Worm (Caenorhabditis elegans) whole organism, mixed stage, embryonic: Measurements from ENCODE around the gene nhr-97.

Source experiments
- M03D4.4 ChIP-seq: sonication (generic microtip); optimal IDR thresholded peaks from 2 replicates; lab custom pipeline; 2017; ENCODE audit warnings: mild to moderate bottlenecking, missing genetic modification characterization, missing compliant biosample characterization
- bed-3 ChIP-seq: fragments of 200-800 bp; sonication (Bioruptor generic); optimal IDR thresholded peaks from 3 replicates; lab custom pipeline; 2018; ENCODE audit warnings: mild to moderate bottlenecking, missing genetic modification characterization, moderate library complexity, missing compliant biosample characterization
- blmp-1 ChIP-seq: fragments of 150-350 bp; optimal IDR thresholded peaks from 2 replicates; lab custom pipeline; 2014; ENCODE audit warnings: missing biosample characterization, missing genetic modification characterization
- ceh-39 ChIP-seq: fragments of 150-350 bp; optimal IDR thresholded peaks from 2 replicates; lab custom pipeline; 2014; ENCODE audit warnings: missing biosample characterization, missing genetic modification characterization
- ceh-43 ChIP-seq: fragments of 200-800 bp; sonication (Bioruptor generic); optimal IDR thresholded peaks from 2 replicates; lab custom pipeline; 2018; ENCODE audit warnings: mild to moderate bottlenecking, missing genetic modification characterization, moderate library complexity, missing compliant biosample characterization
- ceh-83 ChIP-seq: fragments of 200-800 bp; sonication (Bioruptor generic); optimal IDR thresholded peaks from 2 replicates; lab custom pipeline; 2018; ENCODE audit warnings: mild to moderate bottlenecking, missing genetic modification characterization, missing compliant biosample characterization
- ces-1 ChIP-seq: fragments of 150-350 bp; optimal IDR thresholded peaks from 2 replicates; lab custom pipeline; 2014; ENCODE audit warnings: missing biosample characterization, missing genetic modification reagents, missing genetic modification characterization
- cnd-1 ChIP-seq: fragments of 200-800 bp; sonication (Bioruptor generic); optimal IDR thresholded peaks from 2 replicates; lab custom pipeline; 2018; ENCODE audit warnings: mild to moderate bottlenecking, missing genetic modification characterization, missing compliant biosample characterization
- drap-1 ChIP-seq: fragments of 200-800 bp; sonication (Bioruptor generic); optimal IDR thresholded peaks from 3 replicates; lab custom pipeline; 2018; ENCODE audit warnings: mild to moderate bottlenecking, missing genetic modification characterization, missing compliant biosample characterization
- elt-1 ChIP-seq: sonication (generic microtip); optimal IDR thresholded peaks from 2 replicates; lab custom pipeline; 2017; ENCODE audit warnings: missing genetic modification characterization, mild to moderate bottlenecking, missing compliant biosample characterization, antibody characterized with exemption, moderate library complexity, borderline replicate concordance; ENCODE audit not compliant: insufficient read depth
- elt-3 ChIP-seq: fragments of 150-350 bp; optimal IDR thresholded peaks from 2 replicates; lab custom pipeline; 2014; ENCODE audit warnings: missing biosample characterization, missing genetic modification characterization
- flh-1 ChIP-seq: fragments of 200-800 bp; sonication (Bioruptor generic); optimal IDR thresholded peaks from 2 replicates; lab custom pipeline; 2018; ENCODE audit warnings: mild to moderate bottlenecking, missing genetic modification characterization, moderate library complexity, missing compliant biosample characterization
- ham-2 ChIP-seq: fragments of 200-800 bp; sonication (Bioruptor generic); optimal IDR thresholded peaks from 2 replicates; lab custom pipeline; 2018; ENCODE audit warnings: mild to moderate bottlenecking, missing genetic modification characterization, missing compliant biosample characterization
- lin-32 ChIP-seq: fragments of 200-800 bp; sonication (Bioruptor generic); optimal IDR thresholded peaks from 2 replicates; lab custom pipeline; 2018; ENCODE audit warnings: mild to moderate bottlenecking, missing genetic modification characterization, missing compliant biosample characterization
- lsy-2 ChIP-seq: fragments of 150-350 bp; optimal IDR thresholded peaks from 2 replicates; lab custom pipeline; 2014; ENCODE audit warnings: missing biosample characterization, missing genetic modification characterization
- mab-5 ChIP-seq: fragments of 150-350 bp; optimal IDR thresholded peaks from 2 replicates; lab custom pipeline; 2014; ENCODE audit warnings: missing biosample characterization, missing genetic modification characterization
- mep-1 ChIP-seq: fragments of 150-350 bp; optimal IDR thresholded peaks from 2 replicates; lab custom pipeline; 2017; ENCODE audit warnings: missing biosample characterization, missing genetic modification reagents, missing genetic modification characterization, inconsistent platforms
- mls-2 ChIP-seq: sonication (generic microtip); optimal IDR thresholded peaks from 2 replicates; lab custom pipeline; 2016; ENCODE audit warnings: mild to moderate bottlenecking, missing genetic modification characterization, moderate library complexity, missing compliant biosample characterization
- nhr-12 ChIP-seq: fragments of 150-350 bp; optimal IDR thresholded peaks from 2 replicates; lab custom pipeline; 2014; ENCODE audit warnings: missing biosample characterization, missing genetic modification characterization
- nhr-2 ChIP-seq: fragments of 150-350 bp; optimal IDR thresholded peaks from 2 replicates; lab custom pipeline; 2014; ENCODE audit warnings: missing biosample characterization, missing genetic modification characterization
- nhr-237 ChIP-seq: fragments of 150-350 bp; optimal IDR thresholded peaks from 2 replicates; lab custom pipeline; 2014; ENCODE audit warnings: missing biosample characterization, missing genetic modification characterization
- nhr-28 ChIP-seq: fragments of 150-350 bp; optimal IDR thresholded peaks from 2 replicates; lab custom pipeline; 2014; ENCODE audit warnings: missing biosample characterization, missing genetic modification characterization
- nhr-76 ChIP-seq: sonication (generic microtip); optimal IDR thresholded peaks from 2 replicates; lab custom pipeline; 2017; ENCODE audit warnings: missing biosample characterization, missing genetic modification characterization
- pha-4 ChIP-seq: fragments of 150-350 bp; optimal IDR thresholded peaks from 2 replicates; lab custom pipeline; 2018; ENCODE audit warnings: missing biosample characterization, missing genetic modification reagents, missing genetic modification characterization
- snpc-4 ChIP-seq: fragments of 150-350 bp; optimal IDR thresholded peaks from 2 replicates; lab custom pipeline; 2014; ENCODE audit warnings: missing biosample characterization, missing genetic modification characterization
- sptf-1 ChIP-seq: sonication (generic microtip); optimal IDR thresholded peaks from 2 replicates; lab custom pipeline; 2017; ENCODE audit warnings: mild to moderate bottlenecking, missing genetic modification characterization, moderate library complexity, missing compliant biosample characterization
- tbx-8 ChIP-seq: fragments of 200-800 bp; sonication (Bioruptor generic); optimal IDR thresholded peaks from 2 replicates; lab custom pipeline; 2018; ENCODE audit warnings: mild to moderate bottlenecking, missing genetic modification characterization, moderate library complexity, missing compliant biosample characterization
- unc-120 ChIP-seq: sonication (generic microtip); optimal IDR thresholded peaks from 2 replicates; lab custom pipeline; 2017; ENCODE audit warnings: missing genetic modification characterization, missing compliant biosample characterization; ENCODE audit not compliant: poor library complexity, severe bottlenecking
- unc-39 ChIP-seq: fragments of 150-350 bp; optimal IDR thresholded peaks from 2 replicates; lab custom pipeline; 2014; ENCODE audit warnings: missing biosample characterization, missing genetic modification characterization
- zip-8 ChIP-seq: fragments of 150-350 bp; optimal IDR thresholded peaks from 2 replicates; lab custom pipeline; 2014; ENCODE audit warnings: missing biosample characterization, missing genetic modification characterization
- ztf-11 ChIP-seq: fragments of 150-350 bp; optimal IDR thresholded peaks from 2 replicates; lab custom pipeline; 2014; ENCODE audit warnings: missing biosample characterization, missing genetic modification characterization

The nhr-97 gene

DNA sequence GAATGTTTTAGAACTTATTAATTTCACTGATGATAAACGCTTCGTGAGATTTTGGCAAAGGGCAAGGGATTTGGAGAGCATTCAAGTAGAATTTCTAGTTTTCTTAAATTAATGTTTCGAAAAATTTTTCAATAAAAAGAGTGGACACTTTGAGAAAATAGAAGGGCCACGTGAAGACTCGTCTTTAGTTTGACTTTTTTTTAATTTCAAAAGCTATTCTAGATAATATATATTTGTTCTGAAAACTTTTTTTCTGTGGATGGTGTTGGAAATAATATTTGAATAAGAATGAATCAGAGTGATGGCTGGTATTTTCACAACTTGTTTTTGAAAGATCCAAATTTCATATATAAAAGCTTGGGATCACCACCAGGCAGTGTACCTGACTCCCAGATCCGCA lies 9.1 kb upstream of the nhr-97 start, which contains the start of gene C28D4.8:
C28D4.8 (minus strand) TSS at position 101 of the 400 bp plus-strand sequence.
- no peak for TF ChIP-seq unc-39
- no peak for TF ChIP-seq snpc-4

DNA sequence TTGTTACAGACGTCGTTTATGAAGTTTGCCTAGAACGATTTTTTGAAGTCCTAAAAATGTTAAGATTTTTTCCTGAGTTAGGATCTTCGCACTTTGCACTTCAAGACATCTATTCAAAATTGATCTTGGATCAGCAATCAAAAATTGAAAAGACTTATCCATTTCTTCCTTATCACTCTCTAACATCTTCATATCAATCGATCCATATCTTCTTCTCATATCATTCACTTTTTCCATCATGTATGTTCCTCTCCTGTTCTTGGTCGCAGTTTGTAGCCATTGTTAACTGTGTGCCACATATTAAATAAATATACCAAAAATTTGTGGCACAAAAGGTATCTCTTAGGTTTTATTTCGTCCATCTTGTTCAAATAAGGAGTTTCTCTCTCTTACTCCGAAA lies 1.7 kb upstream of the nhr-97 start:
- TF ChIP-seq M03D4.4 (no peak), elt-1 (tag; lab: Kevin White, UChicago) (no peak), ceh-43 (GFP tag; lab: Kevin White, UChicago) (no peak), nhr-76 (tag; lab: Kevin White, UChicago) (no peak), sptf-1 (tag; lab: Kevin White, UChicago) (no peak), nhr-12 (tag; lab: Kevin White, UChicago) (no peak), drap-1 (GFP tag; lab: Kevin White, UChicago) (no peak), mep-1 (tag; lab: Kevin White, UChicago) (no peak), nhr-237 (tag; lab: Kevin White, UChicago) (no peak), nhr-2 (tag; lab: Kevin White, UChicago) (no peak)

DNA sequence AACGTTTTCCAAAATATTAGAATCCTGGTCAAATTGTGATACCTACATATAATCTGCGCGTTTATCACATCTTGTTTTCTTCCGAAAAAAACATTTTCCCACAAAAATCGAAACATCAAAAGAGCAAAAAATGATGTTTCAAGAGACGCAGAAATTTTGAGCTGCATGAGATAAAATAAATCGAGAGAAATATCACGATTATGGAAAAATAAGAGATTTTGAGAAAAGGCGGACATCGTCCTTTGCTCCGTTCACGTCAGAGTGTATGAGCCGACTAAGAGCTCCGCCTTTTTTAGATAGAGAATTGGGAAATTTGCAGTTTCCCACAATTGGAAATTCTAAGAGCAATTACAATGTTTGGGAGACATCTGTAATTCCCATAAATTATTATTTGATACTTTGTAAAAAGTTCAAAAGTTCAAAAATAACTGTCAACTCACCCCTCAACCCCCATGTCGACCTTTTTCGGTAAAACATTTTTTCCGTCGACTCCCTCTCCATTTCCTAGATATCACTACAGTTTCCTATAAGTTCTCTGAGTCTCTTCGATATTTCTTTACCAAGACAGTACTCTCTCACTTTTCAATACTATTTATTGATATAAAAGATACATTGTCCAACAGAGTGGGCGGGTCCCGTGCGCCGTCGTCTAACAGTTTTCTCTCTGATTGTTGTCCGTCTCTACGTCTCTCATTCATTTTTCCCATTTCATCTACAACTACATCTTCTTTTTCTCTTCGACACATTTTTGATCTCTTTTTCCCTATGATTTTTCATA lies 605 bp upstream of the nhr-97 start:
- TF ChIP-seq lin-32 (GFP tag; lab: Kevin White, UChicago) (no peak), nhr-76 (tag; lab: Kevin White, UChicago) (no peak), ztf-11 (tag; lab: Kevin White, UChicago) (no peak), zip-8 (no peak), nhr-12 (tag; lab: Kevin White, UChicago) (no peak), nhr-28 (tag; lab: Kevin White, UChicago) (no peak), mab-5 (no peak)

DNA sequence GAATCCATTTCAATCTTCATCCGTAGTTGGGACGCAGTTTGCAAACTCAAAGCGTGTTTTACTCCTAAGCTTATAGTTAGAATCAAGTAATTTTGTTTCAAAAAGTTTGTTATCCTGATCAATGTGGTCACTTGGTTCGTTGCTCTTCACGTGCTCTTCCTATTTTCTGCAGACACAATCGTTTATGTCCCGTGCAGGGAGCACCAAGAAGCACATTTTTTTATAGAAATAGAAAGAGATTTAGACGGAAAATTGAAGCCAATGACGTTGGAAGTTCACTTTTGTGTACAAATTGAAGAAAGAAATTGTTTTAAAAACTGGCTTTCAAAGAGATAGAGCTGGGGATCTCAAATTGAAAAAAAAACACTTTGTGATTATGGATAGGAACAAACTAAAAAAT lies 4.3 kb downstream of the nhr-97 start:
- TF ChIP-seq tbx-8 (GFP tag; lab: Kevin White, UChicago) (no peak), ces-1 (GFP tag; lab: Kevin White, UChicago) (no peak), nhr-237 (tag; lab: Kevin White, UChicago) (no peak), blmp-1 (tag; lab: Kevin White, UChicago) (no peak)

DNA sequence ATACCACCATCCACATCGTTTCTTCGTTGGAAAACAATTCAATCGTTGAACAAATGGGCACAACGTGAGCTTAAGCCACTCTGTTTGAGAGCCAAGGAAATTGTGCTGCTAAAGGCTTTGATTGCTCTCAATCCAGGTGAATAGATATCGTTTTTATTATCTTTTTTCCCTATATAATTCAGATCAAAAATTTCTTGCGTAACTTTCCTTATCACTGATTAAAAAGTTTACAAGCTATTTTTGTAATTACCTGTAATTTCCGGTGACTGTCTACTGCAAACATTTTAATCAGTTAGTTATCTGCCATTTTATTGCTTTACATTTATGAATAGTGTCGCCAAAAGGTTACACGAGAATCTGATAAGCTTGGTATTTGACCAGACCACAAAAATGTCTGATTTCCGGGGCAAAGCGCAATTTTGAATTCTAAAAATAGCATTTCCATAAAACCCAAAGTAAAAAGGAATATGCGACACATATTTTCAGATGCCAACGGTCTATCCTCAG lies 5.3 kb downstream of the nhr-97 start:
- TF ChIP-seq elt-3: no peak
- TF ChIP-seq drap-1 (GFP tag; lab: Kevin White, UChicago): no peak
- TF ChIP-seq mep-1 (tag; lab: Kevin White, UChicago): no peak
- TF ChIP-seq sptf-1 (tag; lab: Kevin White, UChicago): no peak
- TF ChIP-seq nhr-2 (tag; lab: Kevin White, UChicago): no peak
- TF ChIP-seq unc-120 (tag; lab: Kevin White, UChicago): no peak
- TF ChIP-seq nhr-28 (tag; lab: Kevin White, UChicago): no peak
- no peak for TF ChIP-seq M03D4.4
- TF ChIP-seq ham-2: no peak
- TF ChIP-seq ceh-83 (GFP tag; lab: Kevin White, UChicago): no peak
- TF ChIP-seq elt-1 (tag; lab: Kevin White, UChicago): no peak
- no peak for TF ChIP-seq mab-5
- no peak for TF ChIP-seq flh-1
- TF ChIP-seq bed-3 (GFP tag; lab: Kevin White, UChicago): no peak
- no peak for TF ChIP-seq pha-4 (tag; lab: Kevin White, UChicago)
- no peak for TF ChIP-seq nhr-237 (tag; lab: Kevin White, UChicago)
- TF ChIP-seq lsy-2 (tag; lab: Kevin White, UChicago): no peak

DNA sequence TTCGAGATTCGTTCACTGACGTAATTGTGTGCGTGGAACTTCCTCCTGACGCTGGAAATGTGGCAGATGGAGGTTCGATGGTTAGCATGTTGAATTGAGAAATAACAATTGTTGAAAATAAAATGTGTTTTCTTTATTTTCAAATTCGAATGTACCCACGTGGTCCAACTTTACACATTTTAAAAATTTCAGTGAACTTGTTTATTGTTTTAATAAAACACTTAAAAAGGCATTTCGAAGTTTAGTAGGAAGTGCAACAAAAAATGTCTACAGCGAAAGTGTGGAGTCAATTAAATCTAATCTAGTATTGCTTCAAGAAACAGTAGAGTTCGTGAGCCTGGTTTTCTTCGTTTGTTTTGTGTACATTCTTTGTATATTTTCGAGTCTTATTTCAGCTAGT lies 8.8 kb downstream of the nhr-97 start, which contains the start of gene ssp-36:
ssp-36 (minus strand) TSS at position 101 of the 400 bp plus-strand sequence.
- no peak for TF ChIP-seq drap-1 (GFP tag; lab: Kevin White, UChicago)
- TF ChIP-seq lin-32 (GFP tag; lab: Kevin White, UChicago): no peak
- no peak for TF ChIP-seq nhr-12 (tag; lab: Kevin White, UChicago)
- TF ChIP-seq lsy-2 (tag; lab: Kevin White, UChicago): no peak
- TF ChIP-seq nhr-237 (tag; lab: Kevin White, UChicago): no peak
- no peak for TF ChIP-seq ceh-39 (tag; lab: Kevin White, UChicago)
- no peak for TF ChIP-seq mls-2 (tag; lab: Kevin White, UChicago)
- TF ChIP-seq elt-1 (tag; lab: Kevin White, UChicago): no peak
- no peak for TF ChIP-seq elt-3
- TF ChIP-seq unc-120 (tag; lab: Kevin White, UChicago): no peak
- TF ChIP-seq mep-1 (tag; lab: Kevin White, UChicago): no peak
- no peak for TF ChIP-seq cnd-1
- TF ChIP-seq bed-3 (GFP tag; lab: Kevin White, UChicago): no peak
- no peak for TF ChIP-seq ceh-43 (GFP tag; lab: Kevin White, UChicago)
- TF ChIP-seq blmp-1 (tag; lab: Kevin White, UChicago): no peak
- TF ChIP-seq ztf-11 (tag; lab: Kevin White, UChicago): no peak
